Worm (Caenorhabditis elegans): Measurements from ENCODE around the gene dnj-17.

The dnj-17 gene

DNA sequence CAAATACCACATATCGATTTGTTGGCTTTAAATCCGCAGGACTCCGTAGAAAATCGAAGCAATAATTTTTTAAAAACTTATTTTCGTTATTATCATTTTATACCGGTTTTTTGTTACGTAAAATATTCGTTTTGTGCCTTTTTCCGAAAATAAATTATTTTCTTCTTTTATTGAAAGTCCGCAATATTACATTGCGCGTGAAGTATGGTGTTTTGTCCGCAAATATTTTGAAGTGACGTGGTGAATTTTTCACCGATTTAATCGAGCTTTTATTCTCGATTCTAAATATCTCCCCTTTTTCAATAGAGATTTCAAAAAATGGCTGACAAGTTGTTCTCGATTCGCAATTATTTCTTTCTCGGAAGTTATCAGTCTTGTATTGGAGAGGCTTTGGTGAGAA, 32.9 kb upstream of the dnj-17 start, which contains the start of gene cope-1:
cope-1 (plus strand) TSS at position 229 of the 400 bp plus-strand sequence.
- no peak for TF ChIP-seq ceh-36 (tag; optimal IDR thresholded peaks at IDR 0.05)
- TF ChIP-seq flt-1 (GFP tag; IDR thresholded peaks at IDR 0.05): no peak
- TF ChIP-seq ets-7 (tag; optimal IDR thresholded peaks at IDR 0.05): no peak
- no peak for TF ChIP-seq B0310.2 (tag; optimal IDR thresholded peaks at IDR 0.05)
- TF ChIP-seq hmg-4 (GFP tag; optimal IDR thresholded peaks at IDR 0.05): no peak
- TF ChIP-seq tra-4 (tag; optimal IDR thresholded peaks at IDR 0.05): no peak
- no peak for TF ChIP-seq tbx-11 (GFP tag; IDR thresholded peaks at IDR 0.05)
- no peak for TF ChIP-seq tbx-37 (GFP tag; conservative IDR thresholded peaks at IDR 0.05)
- TF ChIP-seq F13C5.2 (tag; optimal IDR thresholded peaks at IDR 0.05): no peak
- TF ChIP-seq scrt-1 (GFP tag; IDR thresholded peaks at IDR 0.05): no peak
- TF ChIP-seq hnd-1 (tag; optimal IDR thresholded peaks at IDR 0.05): no peak
- TF ChIP-seq ama-1 (optimal IDR thresholded peaks at IDR 0.05): no peak
- TF ChIP-seq sea-1 (GFP tag; conservative IDR thresholded peaks at IDR 0.05): no peak
- no peak for TF ChIP-seq pes-1 (GFP tag; IDR thresholded peaks at IDR 0.05)
- no peak for TF ChIP-seq hmbx-1 (tag; optimal IDR thresholded peaks at IDR 0.05)

DNA sequence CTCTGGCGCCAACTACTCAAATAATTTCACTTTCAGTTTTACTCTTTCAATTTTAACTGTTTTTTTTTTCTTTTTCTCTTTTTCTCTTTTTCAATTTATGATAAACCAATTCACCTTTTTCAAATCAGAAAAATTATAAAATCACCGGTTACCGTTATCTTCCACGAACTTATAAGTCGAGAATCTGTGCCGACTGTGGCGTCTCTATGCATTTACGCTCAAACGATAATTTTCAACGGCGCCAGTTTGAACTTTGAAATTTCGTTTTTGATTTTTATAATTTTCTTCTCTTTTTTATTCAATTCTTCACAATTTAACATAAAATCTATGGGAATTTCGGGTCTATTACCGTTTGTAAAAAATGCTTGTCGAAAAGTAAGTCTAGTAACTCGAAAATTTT, 30.3 kb upstream of the dnj-17 start, which contains the start of gene exo-1:
exo-1 (plus strand) TSS at position 101 of the 400 bp plus-strand sequence.
- no peak for TF ChIP-seq ets-7 (tag; optimal IDR thresholded peaks at IDR 0.05)
- TF ChIP-seq hnd-1 (tag; optimal IDR thresholded peaks at IDR 0.05): no peak
- no peak for TF ChIP-seq ceh-36 (tag; optimal IDR thresholded peaks at IDR 0.05)
- no peak for TF ChIP-seq tbx-11 (GFP tag; IDR thresholded peaks at IDR 0.05)
- TF ChIP-seq ceh-13 (GFP tag; optimal IDR thresholded peaks at IDR 0.05): no peak
- no peak for TF ChIP-seq hmbx-1 (tag; optimal IDR thresholded peaks at IDR 0.05)
- no peak for TF ChIP-seq ama-1 (optimal IDR thresholded peaks at IDR 0.05)
- no peak for TF ChIP-seq flt-1 (GFP tag; IDR thresholded peaks at IDR 0.05)

DNA sequence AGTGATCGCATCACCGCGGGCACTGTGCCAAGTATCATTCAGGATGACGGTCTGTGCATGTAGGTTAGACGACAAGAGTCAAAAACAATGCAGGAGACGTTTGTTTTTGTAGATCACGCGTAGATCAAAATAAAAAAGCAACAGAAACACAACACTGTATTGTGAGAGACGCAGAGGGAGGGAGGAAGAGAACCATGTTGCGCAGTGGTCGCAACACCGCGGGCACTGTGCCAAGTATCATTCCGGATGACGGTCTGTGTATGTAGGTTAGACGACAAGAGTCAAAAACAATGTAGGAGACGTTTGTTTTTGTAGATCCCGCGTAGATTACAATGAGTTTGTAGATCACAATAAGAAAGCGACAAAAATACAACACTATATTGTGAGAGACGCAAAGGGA, 25.8 kb upstream of the dnj-17 start:
- TF ChIP-seq ama-1 (optimal IDR thresholded peaks at IDR 0.05): no peak
- TF ChIP-seq ceh-13 (GFP tag; optimal IDR thresholded peaks at IDR 0.05): no peak
- no peak for TF ChIP-seq tra-4 (tag; optimal IDR thresholded peaks at IDR 0.05)
- TF ChIP-seq tbx-37 (GFP tag; conservative IDR thresholded peaks at IDR 0.05): no peak
- no peak for TF ChIP-seq B0310.2 (tag; optimal IDR thresholded peaks at IDR 0.05)
- TF ChIP-seq hnd-1 (tag; optimal IDR thresholded peaks at IDR 0.05): no peak
- TF ChIP-seq ceh-36 (tag; optimal IDR thresholded peaks at IDR 0.05): no peak
- no peak for TF ChIP-seq ets-7 (tag; optimal IDR thresholded peaks at IDR 0.05)
- TF ChIP-seq hmg-4 (GFP tag; optimal IDR thresholded peaks at IDR 0.05): no peak
- no peak for TF ChIP-seq hmbx-1 (tag; optimal IDR thresholded peaks at IDR 0.05)
- TF ChIP-seq aly-1 (tag; optimal IDR thresholded peaks at IDR 0.05): no peak
- no peak for TF ChIP-seq F13C5.2 (tag; optimal IDR thresholded peaks at IDR 0.05)

DNA sequence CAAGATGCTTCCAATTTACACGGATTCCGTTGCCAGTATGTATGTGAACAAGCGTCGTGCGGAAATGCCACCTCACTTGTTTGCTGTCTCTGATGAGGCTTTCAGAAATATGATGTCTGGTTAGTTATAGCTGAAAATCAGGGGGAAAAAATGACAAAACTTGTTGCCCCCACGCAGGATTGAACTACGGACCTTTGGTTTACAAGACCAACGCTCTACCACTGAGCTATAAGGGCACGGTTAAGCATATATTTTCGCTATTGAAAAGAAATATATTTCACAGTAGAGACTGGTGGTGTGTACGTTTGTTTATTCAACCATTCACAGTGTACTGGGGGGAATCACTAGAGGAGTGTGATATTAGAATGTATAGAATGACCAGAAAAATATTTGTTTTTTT, 18.1 kb upstream of the dnj-17 start:
- no peak for TF ChIP-seq F13C5.2 (tag; optimal IDR thresholded peaks at IDR 0.05)
- no peak for TF ChIP-seq ceh-13 (GFP tag; optimal IDR thresholded peaks at IDR 0.05)
- TF ChIP-seq pes-1 (GFP tag; IDR thresholded peaks at IDR 0.05): no peak
- TF ChIP-seq hmg-4 (GFP tag; optimal IDR thresholded peaks at IDR 0.05): no peak
- TF ChIP-seq aly-1 (tag; optimal IDR thresholded peaks at IDR 0.05): no peak
- no peak for TF ChIP-seq scrt-1 (GFP tag; IDR thresholded peaks at IDR 0.05)
- no peak for TF ChIP-seq flt-1 (GFP tag; IDR thresholded peaks at IDR 0.05)
- no peak for TF ChIP-seq tbx-37 (GFP tag; conservative IDR thresholded peaks at IDR 0.05)
- no peak for TF ChIP-seq sea-1 (GFP tag; conservative IDR thresholded peaks at IDR 0.05)
- no peak for TF ChIP-seq hnd-1 (tag; optimal IDR thresholded peaks at IDR 0.05)
- no peak for TF ChIP-seq ets-7 (tag; optimal IDR thresholded peaks at IDR 0.05)
- TF ChIP-seq B0310.2 (tag; optimal IDR thresholded peaks at IDR 0.05): no peak
- TF ChIP-seq hmbx-1 (tag; optimal IDR thresholded peaks at IDR 0.05): no peak
- no peak for TF ChIP-seq tra-4 (tag; optimal IDR thresholded peaks at IDR 0.05)
- no peak for TF ChIP-seq ama-1 (optimal IDR thresholded peaks at IDR 0.05)
- no peak for TF ChIP-seq tbx-11 (GFP tag; IDR thresholded peaks at IDR 0.05)
- TF ChIP-seq ceh-36 (tag; optimal IDR thresholded peaks at IDR 0.05): no peak

DNA sequence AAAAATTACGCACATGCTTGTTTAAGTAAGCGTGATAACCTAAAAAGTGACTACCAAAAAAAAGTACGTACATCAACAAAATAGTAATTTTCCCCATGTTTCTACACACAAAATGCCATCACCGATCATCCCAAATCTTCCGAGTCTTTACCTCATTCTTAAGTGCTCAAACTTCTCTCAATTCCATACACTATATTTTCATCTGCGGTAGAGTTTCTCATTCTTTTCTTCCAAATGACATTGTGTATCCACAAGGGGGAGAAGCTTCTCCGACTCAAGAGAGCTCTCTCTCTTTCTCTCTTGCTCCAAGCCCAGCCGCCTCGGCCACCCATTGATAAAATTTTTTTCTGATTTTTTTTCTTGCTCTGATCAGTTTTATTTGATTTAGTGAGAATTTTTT, 16.4 kb upstream of the dnj-17 start, which contains the start of gene myo-6:
myo-6 (plus strand) TSS at position 301 of the 400 bp plus-strand sequence.
- TF ChIP-seq tra-4 (tag; optimal IDR thresholded peaks at IDR 0.05) (no peak), hmg-4 (GFP tag; optimal IDR thresholded peaks at IDR 0.05) (no peak), tbx-11 (GFP tag; IDR thresholded peaks at IDR 0.05) (no peak)

DNA sequence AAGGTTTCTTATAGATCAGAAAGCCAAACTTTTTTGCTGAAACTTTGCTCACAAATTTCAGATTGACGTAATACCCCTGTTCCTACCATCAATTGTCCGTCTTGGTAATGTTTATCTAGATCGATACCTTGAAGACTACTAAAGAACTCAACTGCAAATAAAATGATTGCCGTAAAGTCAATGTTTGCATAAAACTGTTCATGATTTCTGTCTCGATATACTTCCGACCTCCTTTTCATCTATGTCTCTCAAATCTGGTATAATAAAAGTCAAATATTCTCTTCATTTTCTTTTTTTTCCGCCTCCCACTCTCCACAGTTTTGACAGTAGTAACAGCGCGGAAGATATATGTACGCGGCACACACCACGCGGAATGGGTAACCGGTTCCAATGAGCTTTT, 12.4 kb upstream of the dnj-17 start, which contains the start of gene nas-1:
nas-1 (plus strand) TSS at position 301 of the 400 bp plus-strand sequence.
- TF ChIP-seq flt-1 (GFP tag; IDR thresholded peaks at IDR 0.05) (no peak), tbx-37 (GFP tag; conservative IDR thresholded peaks at IDR 0.05) (no peak), sea-1 (GFP tag; conservative IDR thresholded peaks at IDR 0.05) (no peak), pes-1 (GFP tag; IDR thresholded peaks at IDR 0.05) (no peak), ceh-13 (GFP tag; optimal IDR thresholded peaks at IDR 0.05) (no peak)

DNA sequence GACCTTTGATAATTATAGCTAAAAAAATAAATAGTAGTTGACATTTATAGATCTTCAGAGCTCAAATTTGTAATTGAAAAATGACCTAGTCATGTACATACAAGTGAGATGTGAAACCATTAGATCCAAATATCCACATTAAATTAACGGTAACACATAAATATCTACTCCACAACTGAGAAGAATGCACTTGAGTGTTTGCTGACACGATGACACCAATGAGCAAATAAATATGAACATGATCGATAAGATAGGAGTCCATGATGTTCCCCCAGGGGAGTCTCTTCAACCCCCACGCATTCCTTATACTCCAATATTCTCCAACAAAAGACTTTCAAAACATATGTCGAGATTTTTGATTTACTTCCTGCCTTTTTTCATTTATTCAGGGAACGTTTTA, 11.3 kb upstream of the dnj-17 start, which contains the start of gene ttr-52:
ttr-52 (plus strand) TSS at position 301 of the 400 bp plus-strand sequence.
- no peak for TF ChIP-seq ets-7 (tag; optimal IDR thresholded peaks at IDR 0.05)
- no peak for TF ChIP-seq hnd-1 (tag; optimal IDR thresholded peaks at IDR 0.05)
- no peak for TF ChIP-seq ceh-36 (tag; optimal IDR thresholded peaks at IDR 0.05)
- no peak for TF ChIP-seq tbx-37 (GFP tag; conservative IDR thresholded peaks at IDR 0.05)
- no peak for TF ChIP-seq hmbx-1 (tag; optimal IDR thresholded peaks at IDR 0.05)
- TF ChIP-seq ceh-13 (GFP tag; optimal IDR thresholded peaks at IDR 0.05): no peak
- no peak for TF ChIP-seq ama-1 (optimal IDR thresholded peaks at IDR 0.05)
- no peak for TF ChIP-seq flt-1 (GFP tag; IDR thresholded peaks at IDR 0.05)
- no peak for TF ChIP-seq pes-1 (GFP tag; IDR thresholded peaks at IDR 0.05)
- TF ChIP-seq B0310.2 (tag; optimal IDR thresholded peaks at IDR 0.05): no peak
- TF ChIP-seq aly-1 (tag; optimal IDR thresholded peaks at IDR 0.05): no peak
- no peak for TF ChIP-seq F13C5.2 (tag; optimal IDR thresholded peaks at IDR 0.05)
- no peak for TF ChIP-seq tra-4 (tag; optimal IDR thresholded peaks at IDR 0.05)
- no peak for TF ChIP-seq sea-1 (GFP tag; conservative IDR thresholded peaks at IDR 0.05)

DNA sequence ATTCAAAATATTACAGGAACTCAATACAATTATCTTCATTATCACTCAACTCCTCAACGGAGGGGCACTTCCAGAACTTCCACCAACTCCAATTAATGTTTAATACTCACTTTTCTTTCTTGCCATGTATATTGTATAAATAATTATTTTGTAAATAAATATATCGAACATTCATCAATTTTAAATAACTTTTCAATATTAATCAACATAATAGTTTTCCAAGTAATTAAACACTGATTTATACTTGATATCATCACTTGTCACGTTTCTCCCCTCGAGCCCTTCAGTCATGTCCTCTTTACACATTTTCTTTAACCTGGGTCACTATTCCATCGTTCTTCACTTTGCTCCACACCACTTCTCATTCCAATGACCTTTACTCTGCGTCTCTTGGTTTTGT, 9.8 kb upstream of the dnj-17 start, which contains the start of gene mig-18:
mig-18 (plus strand) TSS at position 301 of the 400 bp plus-strand sequence.
- TF ChIP-seq ceh-36 (tag; optimal IDR thresholded peaks at IDR 0.05) (no peak), tbx-37 (GFP tag; conservative IDR thresholded peaks at IDR 0.05) (no peak), aly-1 (tag; optimal IDR thresholded peaks at IDR 0.05) (no peak), flt-1 (GFP tag; IDR thresholded peaks at IDR 0.05) (no peak), ama-1 (optimal IDR thresholded peaks at IDR 0.05) (no peak), ets-7 (tag; optimal IDR thresholded peaks at IDR 0.05) (no peak)
